Worm (Caenorhabditis elegans) whole organism, early embryonic: ENCODE data around the gene ing-3.
A peak's percentile ranks its signal among the peaks of the same experiment; 100 is the strongest.

Experiments
- B0310.2 ChIP-seq: sonication (generic microtip); optimal IDR thresholded peaks from 2 replicates; lab custom pipeline; 2016; ENCODE audit warnings: mild to moderate bottlenecking, missing genetic modification characterization, missing compliant biosample characterization
- F13C5.2 ChIP-seq: sonication (generic microtip); optimal IDR thresholded peaks from 2 replicates; lab custom pipeline; 2017; ENCODE audit warnings: mild to moderate bottlenecking, missing genetic modification characterization, inconsistent platforms, missing compliant biosample characterization
- aly-1 ChIP-seq: sonication (generic microtip); optimal IDR thresholded peaks from 2 replicates; lab custom pipeline; 2016; ENCODE audit warnings: missing genetic modification characterization, missing compliant biosample characterization
- ama-1 ChIP-seq: fragments of 150-350 bp; optimal IDR thresholded peaks from 2 replicates; lab custom pipeline; 2014
- ceh-13 ChIP-seq: fragments of 200-800 bp; sonication (Bioruptor generic); optimal IDR thresholded peaks from 2 replicates; lab custom pipeline; 2018; ENCODE audit warnings: mild to moderate bottlenecking, missing genetic modification characterization, missing compliant biosample characterization
- ceh-36 ChIP-seq: sonication (generic microtip); optimal IDR thresholded peaks from 2 replicates; lab custom pipeline; 2016; ENCODE audit warnings: missing genetic modification characterization, inconsistent platforms, missing compliant biosample characterization
- ets-7 ChIP-seq: sonication (generic microtip); optimal IDR thresholded peaks from 2 replicates; lab custom pipeline; 2016; ENCODE audit warnings: missing genotype, missing genetic modification characterization, missing compliant biosample characterization
- flt-1 ChIP-seq: fragments of 200-800 bp; sonication (Bioruptor generic); IDR thresholded peaks from 2 replicates; pipeline ENCODE4 v1.3.6; 2022; ENCODE audit warnings: missing genetic modification characterization, missing compliant biosample characterization
- hmbx-1 ChIP-seq: sonication (generic microtip); optimal IDR thresholded peaks from 2 replicates; lab custom pipeline; 2016; ENCODE audit warnings: mild to moderate bottlenecking, missing genetic modification characterization, missing compliant biosample characterization
- pes-1 ChIP-seq: fragments of 200-800 bp; sonication (Bioruptor generic); IDR thresholded peaks from 2 replicates; pipeline ENCODE4 v1.3.6; 2022; ENCODE audit warnings: missing genetic modification reagents, missing genetic modification characterization, missing compliant biosample characterization
- scrt-1 ChIP-seq: fragments of 200-800 bp; sonication (Bioruptor generic); IDR thresholded peaks from 2 replicates; pipeline ENCODE4 v1.3.6; 2022; ENCODE audit warnings: missing genetic modification characterization, missing compliant biosample characterization
- sea-1 ChIP-seq: fragments of 200-800 bp; sonication (Bioruptor generic); conservative IDR thresholded peaks from 2 replicates; pipeline ENCODE4 v1.3.6; 2022; ENCODE audit warnings: missing genetic modification characterization, missing compliant biosample characterization
- tbx-11 ChIP-seq: fragments of 200-800 bp; sonication (Bioruptor generic); IDR thresholded peaks from 2 replicates; pipeline ENCODE4 v1.3.6; 2022; ENCODE audit warnings: missing genetic modification characterization, missing compliant biosample characterization
- tbx-37 ChIP-seq: fragments of 200-800 bp; sonication (Bioruptor generic); conservative IDR thresholded peaks from 2 replicates; pipeline ENCODE4 v1.3.6; 2022; ENCODE audit warnings: missing genetic modification reagents, missing genetic modification characterization, missing compliant biosample characterization
- tra-4 ChIP-seq: sonication (generic microtip); optimal IDR thresholded peaks from 2 replicates; lab custom pipeline; 2017; ENCODE audit warnings: missing genetic modification characterization, missing compliant biosample characterization

Gene ing-3

DNA sequence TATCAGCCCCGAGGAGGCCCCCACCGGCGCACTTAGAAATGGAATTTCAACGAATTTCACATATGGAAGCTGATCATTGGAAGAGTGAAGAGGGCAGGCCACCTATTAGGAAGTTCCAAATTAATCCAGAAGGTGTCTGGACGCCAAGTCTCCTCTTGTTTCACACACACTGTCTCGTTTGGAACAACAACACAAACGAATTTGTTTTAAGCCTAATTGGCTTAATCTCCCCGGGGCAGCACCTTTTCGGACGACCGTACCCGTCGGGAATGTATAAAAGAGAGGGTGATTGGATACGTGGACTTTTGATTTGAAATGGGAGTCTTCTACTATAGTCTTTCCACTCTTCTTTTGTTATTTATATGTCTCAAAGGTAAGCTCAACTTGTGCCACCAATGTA is 40.2 kb downstream of the ing-3 start, which contains the start of gene mltn-3:
Gene mltn-3, plus strand, starts transcription at position 301 of the 400 bp plus-strand sequence.
- no peak for TF ChIP-seq hmbx-1 (tag; lab: Kevin White, UChicago)
- no peak for TF ChIP-seq ets-7 (tag; lab: Kevin White, UChicago)
- TF ChIP-seq ceh-13 (GFP tag; lab: Kevin White, UChicago): no peak

DNA sequence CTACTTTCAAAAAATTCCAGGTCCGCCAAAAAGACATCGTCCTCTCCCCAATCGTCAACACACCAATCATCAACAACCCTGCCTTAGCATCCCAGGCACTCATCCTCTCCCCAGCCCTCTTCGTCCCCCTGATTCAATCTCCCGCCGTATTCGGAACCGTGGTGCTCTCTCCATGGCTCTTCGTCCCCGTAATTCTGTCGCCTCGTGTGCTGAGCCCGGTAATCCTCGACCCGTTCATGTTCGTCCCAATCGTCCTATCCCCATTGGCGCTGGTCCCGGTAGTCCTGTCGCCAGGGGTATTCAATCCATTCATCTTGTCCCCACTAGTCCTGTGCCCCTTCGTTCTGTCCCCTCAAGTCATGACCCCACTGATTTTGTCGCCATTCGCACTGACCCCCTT is 43.3 kb downstream of the ing-3 start:
- no peak for TF ChIP-seq tbx-37
- TF ChIP-seq ceh-13 (GFP tag; lab: Kevin White, UChicago): no peak
- 0 out of 2 replicates have a peak, but pooled peaks have one; percentile 22 for TF ChIP-seq sea-1 (GFP tag; lab: Robert Waterston, UW)
- TF ChIP-seq tbx-11 (GFP tag; lab: Robert Waterston, UW): no peak
- no peak for TF ChIP-seq flt-1
- TF ChIP-seq ets-7 (tag; lab: Kevin White, UChicago): no peak
- no peak for TF ChIP-seq tra-4 (tag; lab: Kevin White, UChicago)
- TF ChIP-seq pes-1 (GFP tag; lab: Robert Waterston, UW): no peak

DNA sequence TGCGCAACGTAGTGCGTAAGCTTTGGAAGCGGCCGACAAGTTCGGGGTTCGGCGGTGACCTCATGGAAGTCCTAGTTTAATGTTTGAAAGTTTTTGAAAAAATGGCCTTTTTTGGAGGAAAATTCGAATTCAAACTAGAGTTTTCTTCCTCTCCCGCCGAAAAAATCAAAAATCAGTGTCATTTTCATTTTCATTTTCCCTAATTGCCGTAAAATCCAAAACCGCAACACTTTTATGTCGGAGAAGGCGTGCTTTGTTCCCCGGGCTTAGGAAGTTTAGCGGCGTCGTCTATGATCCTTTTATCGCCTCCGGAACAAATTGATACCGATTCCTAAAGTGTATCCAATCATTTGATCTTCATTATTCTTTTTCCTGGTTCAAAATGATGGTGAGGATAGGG is 49.1 kb downstream of the ing-3 start, which contains the start of gene mltn-5:
Gene mltn-5, plus strand, starts transcription at position 301 of the 400 bp plus-strand sequence.
- TF ChIP-seq sea-1 (GFP tag; lab: Robert Waterston, UW) (no peak), F13C5.2 (no peak), ama-1 (lab: Kevin White, UChicago) (no peak), tbx-37 (no peak), scrt-1 (no peak), ceh-36 (tag; lab: Kevin White, UChicago) (no peak), ets-7 (tag; lab: Kevin White, UChicago) (no peak), B0310.2 (tag; lab: Kevin White, UChicago) (no peak), tra-4 (tag; lab: Kevin White, UChicago) (no peak), ceh-13 (GFP tag; lab: Kevin White, UChicago) (no peak)

DNA sequence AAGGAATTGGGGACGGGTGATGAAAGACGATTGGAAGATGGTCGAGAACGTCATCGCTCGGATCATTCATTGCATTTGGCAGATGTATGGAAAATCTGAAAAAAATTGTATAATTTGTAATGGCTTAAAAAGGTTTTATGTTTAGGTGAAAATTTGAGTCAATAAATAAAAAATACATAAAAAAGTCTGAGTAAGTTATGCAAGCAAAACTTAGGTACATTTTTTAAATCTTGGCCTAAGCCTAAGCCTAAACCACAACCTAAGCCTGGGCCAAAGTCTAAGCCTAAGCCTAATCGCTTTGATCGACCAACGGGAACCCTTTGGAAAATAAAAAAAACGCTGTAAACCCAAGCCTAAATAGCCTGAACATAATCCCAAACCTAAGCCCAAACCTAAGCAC is 56.1 kb downstream of the ing-3 start, which contains the start of gene hot-3:
Gene hot-3, minus strand, starts transcription at position 101 of the 400 bp plus-strand sequence.
- no peak for TF ChIP-seq F13C5.2
- no peak for TF ChIP-seq tbx-37
- TF ChIP-seq aly-1 (tag; lab: Kevin White, UChicago): no peak
- TF ChIP-seq ets-7 (tag; lab: Kevin White, UChicago): no peak
- TF ChIP-seq ama-1 (lab: Kevin White, UChicago): no peak
- TF ChIP-seq hmbx-1 (tag; lab: Kevin White, UChicago): no peak
- TF ChIP-seq tra-4 (tag; lab: Kevin White, UChicago): no peak
- no peak for TF ChIP-seq scrt-1
- TF ChIP-seq pes-1 (GFP tag; lab: Robert Waterston, UW): no peak
- no peak for TF ChIP-seq ceh-36 (tag; lab: Kevin White, UChicago)
- no peak for TF ChIP-seq sea-1 (GFP tag; lab: Robert Waterston, UW)
- no peak for TF ChIP-seq tbx-11 (GFP tag; lab: Robert Waterston, UW)
